Worm (Caenorhabditis elegans) whole organism, mixed stage, embryonic: ENCODE data around the gene srsx-37.

ENCODE experiments used
- lin-13 ChIP-seq: fragments of 150-350 bp; optimal IDR thresholded peaks from 2 replicates; lab custom pipeline; 2014; ENCODE audit warnings: missing biosample characterization, missing genetic modification characterization
- lsy-2 ChIP-seq: fragments of 150-350 bp; optimal IDR thresholded peaks from 2 replicates; lab custom pipeline; 2014; ENCODE audit warnings: missing biosample characterization, missing genetic modification characterization
- mep-1 ChIP-seq: fragments of 150-350 bp; optimal IDR thresholded peaks from 2 replicates; lab custom pipeline; 2017; ENCODE audit warnings: missing biosample characterization, missing genetic modification reagents, missing genetic modification characterization, inconsistent platforms
- nhr-28 ChIP-seq: fragments of 150-350 bp; optimal IDR thresholded peaks from 2 replicates; lab custom pipeline; 2014; ENCODE audit warnings: missing biosample characterization, missing genetic modification characterization
- nhr-76 ChIP-seq: sonication (generic microtip); optimal IDR thresholded peaks from 2 replicates; lab custom pipeline; 2017; ENCODE audit warnings: missing biosample characterization, missing genetic modification characterization
- sem-2 ChIP-seq: fragments of 200-800 bp; sonication (Bioruptor generic); optimal IDR thresholded peaks from 2 replicates; lab custom pipeline; 2018; ENCODE audit warnings: mild to moderate bottlenecking, missing genetic modification characterization, missing compliant biosample characterization
- sptf-1 ChIP-seq: sonication (generic microtip); optimal IDR thresholded peaks from 2 replicates; lab custom pipeline; 2017; ENCODE audit warnings: mild to moderate bottlenecking, missing genetic modification characterization, moderate library complexity, missing compliant biosample characterization
- unc-39 ChIP-seq: fragments of 150-350 bp; optimal IDR thresholded peaks from 2 replicates; lab custom pipeline; 2014; ENCODE audit warnings: missing biosample characterization, missing genetic modification characterization

DNA sequence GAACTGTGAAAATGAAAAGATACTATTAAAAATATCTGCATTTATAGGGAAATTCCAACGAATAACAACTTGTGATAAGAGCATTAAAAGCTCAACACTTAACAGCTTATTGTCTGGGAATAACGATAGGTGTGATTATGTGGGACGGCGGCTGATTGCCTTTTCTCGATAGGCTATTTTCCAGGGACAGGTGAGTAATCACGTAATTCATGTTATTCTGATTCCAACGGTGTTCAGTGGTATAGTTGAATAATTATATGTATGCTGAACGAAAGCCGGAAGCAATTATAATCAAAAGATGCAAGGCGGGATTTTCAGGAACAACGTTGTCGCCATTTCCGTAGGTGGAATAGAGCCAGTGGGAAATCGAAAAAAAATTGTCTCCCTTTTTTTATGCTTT lies 18.0 kb upstream of the srsx-37 start, which contains the start of gene srw-17:
- TF ChIP-seq lin-13 (no peak), sptf-1 (tag; lab: Kevin White, UChicago) (no peak), mep-1 (tag; lab: Kevin White, UChicago) (no peak), sem-2 (GFP tag; lab: Kevin White, UChicago) (no peak), nhr-76 (tag; lab: Kevin White, UChicago) (no peak), lsy-2 (tag; lab: Kevin White, UChicago) (no peak), nhr-28 (no peak), unc-39 (no peak)
